Fruit fly (Drosophila melanogaster): ENCODE results near the gene RhoGAP15B.
A peak's percentile ranks its signal among the peaks of the same experiment; 100 is the strongest.

Gene RhoGAP15B

DNA sequence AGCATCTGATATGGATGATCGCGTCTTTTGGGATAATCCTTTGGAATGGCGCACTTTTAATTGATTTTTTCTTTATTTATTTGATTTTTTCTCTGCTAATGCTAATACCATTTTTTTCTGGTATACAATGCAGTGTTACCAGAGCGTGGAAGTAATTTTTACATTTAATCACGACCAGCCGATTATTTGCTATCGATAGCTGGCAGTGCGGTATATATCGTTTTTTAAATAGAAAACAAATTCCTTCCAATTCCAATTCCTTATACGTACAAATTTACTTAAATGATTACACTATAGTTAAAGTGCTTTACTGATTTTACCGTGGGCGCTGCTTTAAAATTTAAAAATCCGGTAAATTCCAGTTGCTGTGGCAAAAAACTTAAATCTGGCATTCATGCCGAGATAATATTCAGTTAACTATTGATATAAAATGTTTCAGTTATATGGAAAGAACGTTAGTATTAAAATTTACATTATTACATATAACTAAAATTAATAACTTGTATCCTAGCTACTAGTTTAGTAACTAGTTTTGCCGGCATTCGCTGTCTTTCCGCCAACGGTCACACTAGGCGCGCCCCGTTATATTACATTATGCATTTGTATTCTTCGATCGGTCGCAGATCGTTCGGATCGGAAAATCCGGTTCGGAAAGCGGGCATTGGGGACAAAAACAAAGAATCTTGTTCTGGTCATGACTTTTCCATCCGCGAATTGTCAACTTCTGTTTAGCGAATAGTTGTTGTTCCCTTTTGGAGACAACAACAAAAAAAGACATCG is at the start of gene RhoGAP15B, which contains the start of gene CG13001:
RhoGAP15B (plus strand) TSS at position 556 of the 780 bp plus-strand sequence.
CG13001 (minus strand) TSS at position 137 of the 780 bp plus-strand sequence.
- TF ChIP-seq CG17801 (GFP tag; optimal IDR thresholded peaks at IDR 0.05; ENCODE audit: partially characterized antibody) = peak; percentile 65

DNA sequence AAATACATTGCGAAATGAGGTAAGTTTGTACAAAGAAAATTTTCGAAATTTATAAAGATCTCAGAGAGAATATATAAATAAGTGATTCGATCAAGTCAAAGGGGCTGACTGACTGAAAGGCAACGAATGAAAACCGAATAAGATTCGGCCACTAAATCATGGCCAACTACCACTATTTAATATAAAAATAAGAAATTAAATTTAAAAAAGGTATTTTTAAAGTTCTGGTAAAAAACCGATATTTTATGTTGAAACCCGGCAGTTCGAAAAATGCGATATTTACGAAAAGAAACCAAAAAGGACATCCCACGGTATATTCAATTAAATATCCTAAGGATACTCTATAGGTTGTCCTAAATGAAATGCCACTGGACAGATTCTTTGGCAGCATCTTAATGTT is 46.0 kb upstream of the RhoGAP15B start, which contains the start of gene CG33252:
CG33252 (minus strand) TSS at position 101 of the 400 bp plus-strand sequence.
- TF ChIP-seq CG17801 (GFP tag; optimal IDR thresholded peaks at IDR 0.05; ENCODE audit: partially characterized antibody) = no peak

DNA sequence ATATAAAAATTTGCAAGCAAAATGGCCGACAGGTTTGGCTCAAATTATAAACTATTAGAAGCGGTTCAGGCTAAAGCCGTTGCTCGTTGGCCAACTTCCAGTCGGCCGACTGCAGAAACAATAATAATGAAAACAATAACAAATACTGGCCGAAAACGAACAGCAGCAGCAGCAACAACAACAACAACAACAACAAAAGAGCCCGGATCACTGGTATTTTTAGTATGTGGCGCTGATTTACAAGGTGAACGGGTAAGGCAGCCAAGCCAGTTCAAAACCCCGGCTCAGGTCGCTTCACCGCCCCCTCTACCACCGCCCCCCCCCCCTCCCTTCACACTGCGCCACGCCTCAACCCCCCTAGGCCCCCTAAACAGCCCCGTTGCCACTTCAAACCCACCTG is 42.8 kb upstream of the RhoGAP15B start:
- TF ChIP-seq CG17801 (GFP tag; optimal IDR thresholded peaks at IDR 0.05; ENCODE audit: partially characterized antibody) = no peak

DNA sequence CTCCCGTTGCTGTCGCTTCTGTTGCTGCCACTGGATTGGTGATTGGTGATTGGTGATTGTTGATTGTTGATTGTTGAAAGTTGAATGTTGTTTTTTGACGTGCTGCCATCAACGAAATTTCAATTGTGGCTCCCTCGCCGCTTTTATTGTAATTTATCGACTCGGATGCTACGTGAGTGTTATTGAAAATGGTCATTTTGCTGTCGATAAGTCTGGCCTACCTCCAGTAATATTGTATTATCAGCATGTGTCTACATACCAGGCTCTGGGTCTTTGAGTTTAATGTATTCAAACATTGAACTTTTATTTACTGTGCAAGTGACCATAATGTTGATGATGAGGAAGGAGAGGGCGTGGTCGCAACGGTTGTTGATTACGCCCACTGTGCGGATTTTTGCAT is 40.7 kb upstream of the RhoGAP15B start:
- no peak for TF ChIP-seq CG17801 (GFP tag; optimal IDR thresholded peaks at IDR 0.05; ENCODE audit: partially characterized antibody)

DNA sequence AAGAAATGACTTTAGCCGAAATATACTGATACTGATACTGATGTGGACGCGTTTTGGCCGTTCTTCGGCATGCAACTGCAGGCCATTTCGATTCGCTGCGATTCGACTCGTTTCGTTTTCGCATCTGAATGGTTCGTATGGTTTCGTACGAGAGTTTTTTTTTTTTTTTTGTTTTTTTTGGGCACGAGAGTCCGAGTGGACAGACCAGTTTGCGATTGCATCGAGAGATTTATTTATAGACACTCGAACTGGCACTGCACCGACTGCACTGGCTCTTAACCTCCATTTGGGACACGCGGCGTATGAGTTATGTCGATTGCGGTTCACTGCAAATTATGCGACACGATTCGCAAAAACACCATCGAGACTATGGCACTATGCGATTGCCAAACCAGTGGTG is 37.0 kb upstream of the RhoGAP15B start:
- no peak for TF ChIP-seq CG17801 (GFP tag; optimal IDR thresholded peaks at IDR 0.05; ENCODE audit: partially characterized antibody)

DNA sequence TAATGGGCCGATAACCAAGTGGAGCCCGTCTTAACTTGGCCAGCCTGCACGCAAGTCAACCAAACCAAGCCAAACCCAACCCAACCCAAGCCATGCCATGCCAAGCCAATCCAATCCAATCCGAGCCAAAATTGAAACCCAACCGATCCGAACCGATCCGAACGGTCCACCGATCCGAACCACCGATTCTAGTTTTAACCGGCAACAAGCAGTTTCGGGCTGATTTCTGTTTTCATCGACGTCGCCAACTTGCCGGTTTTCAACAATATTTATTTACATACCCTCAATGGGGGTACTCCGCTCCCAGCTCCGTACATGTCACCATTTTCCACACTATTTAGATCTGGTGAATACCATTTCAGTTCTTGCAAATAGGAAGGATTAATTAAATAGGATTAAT is 36.1 kb upstream of the RhoGAP15B start:
- TF ChIP-seq CG17801 (GFP tag; optimal IDR thresholded peaks at IDR 0.05; ENCODE audit: partially characterized antibody) = no peak

DNA sequence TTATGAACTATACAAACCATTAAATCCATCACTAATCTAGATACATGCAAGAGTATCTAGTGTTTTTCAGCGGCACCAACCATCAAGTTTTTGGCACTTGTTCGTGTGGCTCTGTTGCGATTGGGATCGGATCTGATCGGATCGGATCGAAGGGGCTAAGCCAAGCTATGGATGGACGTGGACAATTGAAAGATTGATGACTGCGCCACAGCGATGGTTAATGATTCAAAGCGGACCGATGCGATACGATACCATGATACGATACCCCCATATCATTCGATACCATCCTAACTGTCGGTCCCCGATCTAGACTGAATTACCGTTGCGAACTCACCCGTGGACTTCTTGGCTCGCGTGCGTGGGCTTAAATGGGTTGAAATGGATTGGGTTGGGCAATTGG is 35.4 kb upstream of the RhoGAP15B start:
- no peak for TF ChIP-seq CG17801 (GFP tag; optimal IDR thresholded peaks at IDR 0.05; ENCODE audit: partially characterized antibody)

DNA sequence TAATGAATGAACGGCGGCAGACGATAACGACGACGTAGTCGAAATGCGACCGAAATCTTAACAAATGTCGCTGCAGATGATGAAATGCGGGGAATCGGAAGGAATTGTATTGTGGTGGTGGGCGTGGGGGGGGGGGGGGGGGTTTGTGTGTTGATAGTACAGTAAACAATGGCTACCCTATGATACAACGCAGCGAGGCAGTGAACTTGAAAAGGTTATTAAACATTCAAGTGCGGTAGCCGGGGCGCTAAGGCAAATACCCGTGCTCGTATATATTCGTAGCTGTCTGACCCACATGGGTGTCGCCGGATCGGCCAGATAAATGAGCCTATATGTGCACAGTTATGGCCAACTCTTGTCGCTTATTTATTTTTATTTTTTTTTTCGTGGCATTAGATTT is 33.8 kb upstream of the RhoGAP15B start:
- no peak for TF ChIP-seq CG17801 (GFP tag; optimal IDR thresholded peaks at IDR 0.05; ENCODE audit: partially characterized antibody)

DNA sequence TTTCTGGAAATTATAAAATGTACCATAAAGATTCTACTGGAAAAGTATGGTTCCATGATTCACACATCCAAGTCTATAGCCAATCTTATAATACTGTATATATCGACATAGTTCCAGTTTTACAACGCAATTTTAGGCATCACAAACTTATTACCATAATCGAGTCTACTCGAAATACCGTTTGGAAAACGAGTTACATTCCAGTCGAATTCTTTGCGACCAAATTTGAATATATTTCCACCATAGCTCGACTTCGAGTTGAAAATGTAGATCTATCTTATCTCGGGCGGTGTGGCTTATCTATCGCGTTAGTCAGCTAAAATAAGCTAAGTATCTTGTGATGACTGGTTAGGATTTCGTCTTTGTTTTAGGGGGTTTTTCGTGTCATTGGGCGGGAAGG is 33.2 kb upstream of the RhoGAP15B start:
- TF ChIP-seq CG17801 (GFP tag; optimal IDR thresholded peaks at IDR 0.05; ENCODE audit: partially characterized antibody) = no peak

DNA sequence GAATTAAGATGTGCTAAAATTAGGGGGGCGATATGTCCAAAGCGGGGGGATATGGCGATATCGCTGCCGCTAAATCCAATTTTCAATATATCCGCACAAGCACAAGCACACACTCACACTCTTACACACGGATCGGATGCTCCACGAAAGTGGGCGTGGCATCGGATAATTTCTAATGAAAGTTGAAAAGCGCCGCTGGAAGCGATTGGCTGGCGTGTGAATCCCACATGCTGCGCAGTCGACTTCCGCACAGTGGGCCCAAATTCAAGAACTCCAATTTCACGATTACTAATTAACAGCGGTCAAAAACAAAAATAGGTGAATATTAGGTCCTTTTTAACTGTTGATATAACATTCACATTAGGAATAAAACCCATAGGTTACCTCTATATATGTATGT is 31.1 kb upstream of the RhoGAP15B start:
- TF ChIP-seq CG17801 (GFP tag; optimal IDR thresholded peaks at IDR 0.05; ENCODE audit: partially characterized antibody) = no peak

DNA sequence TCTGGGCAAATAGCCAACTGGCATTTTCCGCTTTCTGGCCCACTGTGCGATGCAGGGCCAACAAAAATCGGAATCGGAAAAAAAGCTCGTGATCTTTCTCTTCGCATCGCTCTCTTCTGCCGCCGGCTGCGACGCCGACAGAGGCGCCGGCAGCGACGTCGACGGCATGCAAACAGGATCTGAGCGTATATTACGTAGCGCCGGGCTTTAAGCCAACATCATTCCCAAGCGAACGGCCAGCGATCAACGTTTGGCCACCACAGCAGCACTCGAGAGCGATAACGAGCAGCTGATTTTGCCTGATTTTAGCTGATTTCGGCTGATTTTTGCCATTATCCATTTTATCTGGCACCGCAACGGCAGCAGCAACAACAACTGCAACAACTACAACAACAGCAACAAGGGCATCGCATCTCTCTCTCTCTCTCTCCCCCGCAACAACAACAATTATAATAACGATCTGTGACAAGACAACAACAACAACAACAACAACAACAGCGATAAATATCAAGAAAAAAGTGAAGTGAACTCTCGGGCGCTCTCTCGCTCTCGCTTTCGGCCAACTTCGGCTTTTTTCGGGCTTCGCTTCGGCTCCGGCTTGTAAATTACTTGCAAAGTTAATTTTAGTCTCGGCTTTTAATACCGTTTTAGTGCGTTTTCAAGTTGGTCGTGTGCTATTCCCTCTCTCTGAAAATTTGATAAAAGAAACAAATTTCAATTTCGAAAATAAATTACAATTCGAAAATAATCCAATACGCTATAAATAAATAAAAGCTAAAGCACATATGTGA is 29.9 kb upstream of the RhoGAP15B start, which contains the start of gene CG4928:
CG4928 (plus strand) TSS at position 216 of the 791 bp plus-strand sequence.
- no peak for TF ChIP-seq CG17801 (GFP tag; optimal IDR thresholded peaks at IDR 0.05; ENCODE audit: partially characterized antibody)

DNA sequence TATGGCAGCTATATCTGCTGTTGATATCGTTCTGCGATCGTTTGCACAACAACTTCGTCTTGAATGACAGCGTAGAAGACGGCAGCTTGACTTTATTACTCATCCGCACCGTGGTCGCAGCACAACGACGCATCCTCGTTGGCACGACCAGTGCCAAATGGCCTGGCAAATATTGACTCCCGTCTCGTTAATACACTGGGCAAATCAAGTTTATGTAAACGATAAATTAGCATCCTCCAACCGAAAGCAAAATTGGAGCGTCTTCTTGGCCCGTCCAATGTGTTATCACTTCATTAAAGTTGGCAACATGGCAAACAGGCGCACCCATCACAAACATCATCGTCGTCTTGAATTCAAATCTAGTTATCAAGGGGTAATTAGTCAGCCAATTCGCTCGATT is 25.6 kb upstream of the RhoGAP15B start:
- TF ChIP-seq CG17801 (GFP tag; optimal IDR thresholded peaks at IDR 0.05; ENCODE audit: partially characterized antibody) = no peak

DNA sequence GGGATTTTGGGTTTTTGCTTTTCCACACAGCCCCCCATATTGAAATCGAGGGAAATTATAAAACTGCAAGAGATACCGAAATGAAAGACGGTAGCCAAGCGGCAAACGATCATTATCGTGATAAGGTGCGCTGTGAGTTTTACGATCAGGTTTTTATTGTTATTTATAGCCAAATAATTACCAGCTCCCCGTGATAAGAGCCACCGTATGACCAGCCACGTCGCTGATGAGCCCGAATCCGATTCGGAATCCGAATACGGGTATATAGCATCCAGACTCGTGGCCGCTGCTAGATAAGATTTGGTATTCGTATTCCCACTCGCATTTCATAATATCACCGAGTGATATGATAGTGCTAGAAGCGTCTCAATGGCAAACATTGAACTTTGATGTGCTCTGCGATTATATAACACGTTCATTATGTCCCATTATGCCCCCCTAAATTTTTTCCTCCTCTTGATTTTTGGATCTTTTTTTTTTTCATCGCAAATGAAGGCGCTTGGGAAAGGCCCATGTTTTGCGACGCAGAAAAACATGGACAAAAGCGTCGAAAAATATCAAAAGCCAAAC is 24.2 kb upstream of the RhoGAP15B start:
- no peak for TF ChIP-seq CG17801 (GFP tag; optimal IDR thresholded peaks at IDR 0.05; ENCODE audit: partially characterized antibody)

DNA sequence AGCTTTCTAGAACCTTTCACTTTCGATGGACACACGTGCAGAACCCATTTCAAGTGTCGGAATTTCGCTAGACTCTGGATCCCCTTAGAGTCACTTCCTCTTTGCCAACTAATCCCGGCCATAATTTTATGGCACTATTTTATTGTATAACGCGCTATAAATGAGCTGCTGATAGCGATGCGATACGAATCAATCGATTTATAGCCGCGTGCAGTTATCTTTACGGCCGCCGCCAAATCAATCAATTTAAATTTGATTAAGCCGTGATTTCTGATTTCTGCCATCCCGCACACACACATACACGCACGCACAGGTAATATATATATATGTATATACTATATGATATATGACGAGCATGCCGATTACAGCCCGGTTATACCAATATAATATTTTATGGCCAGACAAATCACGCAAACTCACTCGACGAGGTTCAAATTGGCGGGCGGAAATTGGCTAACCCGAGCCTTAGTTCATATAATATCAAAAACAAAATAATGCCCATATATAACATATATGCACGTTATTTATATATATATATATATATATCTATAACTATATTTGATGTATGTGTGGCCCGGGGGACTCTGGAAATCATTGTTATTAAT is 22.3 kb upstream of the RhoGAP15B start:
- no peak for TF ChIP-seq CG17801 (GFP tag; optimal IDR thresholded peaks at IDR 0.05; ENCODE audit: partially characterized antibody)

DNA sequence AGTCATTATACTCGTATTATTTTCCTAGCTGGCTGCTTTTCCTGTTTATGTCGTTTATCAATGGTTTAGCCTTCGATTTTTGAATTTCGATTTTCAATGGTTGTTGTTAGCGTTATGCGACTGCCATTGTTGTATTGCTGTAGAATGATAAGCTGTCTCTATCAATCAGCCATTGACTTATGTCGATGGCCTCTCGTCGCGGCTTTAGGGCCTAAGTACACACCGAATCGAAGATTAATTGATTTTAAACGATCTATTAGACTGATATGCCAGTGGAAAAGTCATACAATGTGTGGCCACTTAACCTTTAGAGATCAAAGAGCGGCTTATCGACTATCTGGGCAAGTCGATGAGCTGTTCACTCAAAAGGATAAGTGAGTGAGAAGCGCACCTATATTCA is 20.5 kb upstream of the RhoGAP15B start:
- TF ChIP-seq CG17801 (GFP tag; optimal IDR thresholded peaks at IDR 0.05; ENCODE audit: partially characterized antibody) = no peak

Measured in ovary, adult (tissue).